Worm (Caenorhabditis elegans) whole organism, mixed stage, embryonic: ENCODE results near the gene R10E11.5.

Experiments used
- M03D4.4 ChIP-seq: sonication (generic microtip); optimal IDR thresholded peaks from 2 replicates; lab custom pipeline; 2017; ENCODE audit warnings: mild to moderate bottlenecking, missing genetic modification characterization, missing compliant biosample characterization
- bed-3 ChIP-seq: fragments of 200-800 bp; sonication (Bioruptor generic); optimal IDR thresholded peaks from 3 replicates; lab custom pipeline; 2018; ENCODE audit warnings: mild to moderate bottlenecking, missing genetic modification characterization, moderate library complexity, missing compliant biosample characterization
- blmp-1 ChIP-seq: fragments of 150-350 bp; optimal IDR thresholded peaks from 2 replicates; lab custom pipeline; 2014; ENCODE audit warnings: missing biosample characterization, missing genetic modification characterization
- ceh-39 ChIP-seq: fragments of 150-350 bp; optimal IDR thresholded peaks from 2 replicates; lab custom pipeline; 2014; ENCODE audit warnings: missing biosample characterization, missing genetic modification characterization
- ceh-43 ChIP-seq: fragments of 200-800 bp; sonication (Bioruptor generic); optimal IDR thresholded peaks from 2 replicates; lab custom pipeline; 2018; ENCODE audit warnings: mild to moderate bottlenecking, missing genetic modification characterization, moderate library complexity, missing compliant biosample characterization
- ceh-83 ChIP-seq: fragments of 200-800 bp; sonication (Bioruptor generic); optimal IDR thresholded peaks from 2 replicates; lab custom pipeline; 2018; ENCODE audit warnings: mild to moderate bottlenecking, missing genetic modification characterization, missing compliant biosample characterization
- ces-1 ChIP-seq: fragments of 150-350 bp; optimal IDR thresholded peaks from 2 replicates; lab custom pipeline; 2014; ENCODE audit warnings: missing biosample characterization, missing genetic modification reagents, missing genetic modification characterization
- cnd-1 ChIP-seq: fragments of 200-800 bp; sonication (Bioruptor generic); optimal IDR thresholded peaks from 2 replicates; lab custom pipeline; 2018; ENCODE audit warnings: mild to moderate bottlenecking, missing genetic modification characterization, missing compliant biosample characterization
- drap-1 ChIP-seq: fragments of 200-800 bp; sonication (Bioruptor generic); optimal IDR thresholded peaks from 3 replicates; lab custom pipeline; 2018; ENCODE audit warnings: mild to moderate bottlenecking, missing genetic modification characterization, missing compliant biosample characterization
- elt-1 ChIP-seq: sonication (generic microtip); optimal IDR thresholded peaks from 2 replicates; lab custom pipeline; 2017; ENCODE audit warnings: missing genetic modification characterization, mild to moderate bottlenecking, missing compliant biosample characterization, antibody characterized with exemption, moderate library complexity, borderline replicate concordance; ENCODE audit not compliant: insufficient read depth
- elt-3 ChIP-seq: fragments of 150-350 bp; optimal IDR thresholded peaks from 2 replicates; lab custom pipeline; 2014; ENCODE audit warnings: missing biosample characterization, missing genetic modification characterization
- flh-1 ChIP-seq: fragments of 200-800 bp; sonication (Bioruptor generic); optimal IDR thresholded peaks from 2 replicates; lab custom pipeline; 2018; ENCODE audit warnings: mild to moderate bottlenecking, missing genetic modification characterization, moderate library complexity, missing compliant biosample characterization
- ham-2 ChIP-seq: fragments of 200-800 bp; sonication (Bioruptor generic); optimal IDR thresholded peaks from 2 replicates; lab custom pipeline; 2018; ENCODE audit warnings: mild to moderate bottlenecking, missing genetic modification characterization, missing compliant biosample characterization
- hlh-1 ChIP-seq: fragments of 150-350 bp; optimal IDR thresholded peaks from 2 replicates; lab custom pipeline; 2014; ENCODE audit warnings: missing biosample characterization, missing genetic modification reagents, missing genetic modification characterization
- lin-13 ChIP-seq: fragments of 150-350 bp; optimal IDR thresholded peaks from 2 replicates; lab custom pipeline; 2014; ENCODE audit warnings: missing biosample characterization, missing genetic modification characterization
- lin-32 ChIP-seq: fragments of 200-800 bp; sonication (Bioruptor generic); optimal IDR thresholded peaks from 2 replicates; lab custom pipeline; 2018; ENCODE audit warnings: mild to moderate bottlenecking, missing genetic modification characterization, missing compliant biosample characterization
- lsy-2 ChIP-seq: fragments of 150-350 bp; optimal IDR thresholded peaks from 2 replicates; lab custom pipeline; 2014; ENCODE audit warnings: missing biosample characterization, missing genetic modification characterization
- mab-5 ChIP-seq: fragments of 150-350 bp; optimal IDR thresholded peaks from 2 replicates; lab custom pipeline; 2014; ENCODE audit warnings: missing biosample characterization, missing genetic modification characterization
- mep-1 ChIP-seq: fragments of 150-350 bp; optimal IDR thresholded peaks from 2 replicates; lab custom pipeline; 2017; ENCODE audit warnings: missing biosample characterization, missing genetic modification reagents, missing genetic modification characterization, inconsistent platforms
- mls-2 ChIP-seq: sonication (generic microtip); optimal IDR thresholded peaks from 2 replicates; lab custom pipeline; 2016; ENCODE audit warnings: mild to moderate bottlenecking, missing genetic modification characterization, moderate library complexity, missing compliant biosample characterization
- nhr-12 ChIP-seq: fragments of 150-350 bp; optimal IDR thresholded peaks from 2 replicates; lab custom pipeline; 2014; ENCODE audit warnings: missing biosample characterization, missing genetic modification characterization
- nhr-2 ChIP-seq: fragments of 150-350 bp; optimal IDR thresholded peaks from 2 replicates; lab custom pipeline; 2014; ENCODE audit warnings: missing biosample characterization, missing genetic modification characterization
- nhr-237 ChIP-seq: fragments of 150-350 bp; optimal IDR thresholded peaks from 2 replicates; lab custom pipeline; 2014; ENCODE audit warnings: missing biosample characterization, missing genetic modification characterization
- nhr-28 ChIP-seq: fragments of 150-350 bp; optimal IDR thresholded peaks from 2 replicates; lab custom pipeline; 2014; ENCODE audit warnings: missing biosample characterization, missing genetic modification characterization
- nhr-76 ChIP-seq: sonication (generic microtip); optimal IDR thresholded peaks from 2 replicates; lab custom pipeline; 2017; ENCODE audit warnings: missing biosample characterization, missing genetic modification characterization
- pha-4 ChIP-seq: fragments of 150-350 bp; optimal IDR thresholded peaks from 2 replicates; lab custom pipeline; 2018; ENCODE audit warnings: missing biosample characterization, missing genetic modification reagents, missing genetic modification characterization
- sem-2 ChIP-seq: fragments of 200-800 bp; sonication (Bioruptor generic); optimal IDR thresholded peaks from 2 replicates; lab custom pipeline; 2018; ENCODE audit warnings: mild to moderate bottlenecking, missing genetic modification characterization, missing compliant biosample characterization
- snpc-4 ChIP-seq: fragments of 150-350 bp; optimal IDR thresholded peaks from 2 replicates; lab custom pipeline; 2014; ENCODE audit warnings: missing biosample characterization, missing genetic modification characterization
- sptf-1 ChIP-seq: sonication (generic microtip); optimal IDR thresholded peaks from 2 replicates; lab custom pipeline; 2017; ENCODE audit warnings: mild to moderate bottlenecking, missing genetic modification characterization, moderate library complexity, missing compliant biosample characterization
- tbx-8 ChIP-seq: fragments of 200-800 bp; sonication (Bioruptor generic); optimal IDR thresholded peaks from 2 replicates; lab custom pipeline; 2018; ENCODE audit warnings: mild to moderate bottlenecking, missing genetic modification characterization, moderate library complexity, missing compliant biosample characterization
- unc-120 ChIP-seq: sonication (generic microtip); optimal IDR thresholded peaks from 2 replicates; lab custom pipeline; 2017; ENCODE audit warnings: missing genetic modification characterization, missing compliant biosample characterization; ENCODE audit not compliant: poor library complexity, severe bottlenecking
- unc-39 ChIP-seq: fragments of 150-350 bp; optimal IDR thresholded peaks from 2 replicates; lab custom pipeline; 2014; ENCODE audit warnings: missing biosample characterization, missing genetic modification characterization
- unc-62 ChIP-seq: fragments of 150-350 bp; optimal IDR thresholded peaks from 2 replicates; lab custom pipeline; 2014; ENCODE audit warnings: missing biosample characterization, missing genetic modification reagents, missing genetic modification characterization
- zip-8 ChIP-seq: fragments of 150-350 bp; optimal IDR thresholded peaks from 2 replicates; lab custom pipeline; 2014; ENCODE audit warnings: missing biosample characterization, missing genetic modification characterization
- ztf-11 ChIP-seq: fragments of 150-350 bp; optimal IDR thresholded peaks from 2 replicates; lab custom pipeline; 2014; ENCODE audit warnings: missing biosample characterization, missing genetic modification characterization

The R10E11.5 gene

DNA sequence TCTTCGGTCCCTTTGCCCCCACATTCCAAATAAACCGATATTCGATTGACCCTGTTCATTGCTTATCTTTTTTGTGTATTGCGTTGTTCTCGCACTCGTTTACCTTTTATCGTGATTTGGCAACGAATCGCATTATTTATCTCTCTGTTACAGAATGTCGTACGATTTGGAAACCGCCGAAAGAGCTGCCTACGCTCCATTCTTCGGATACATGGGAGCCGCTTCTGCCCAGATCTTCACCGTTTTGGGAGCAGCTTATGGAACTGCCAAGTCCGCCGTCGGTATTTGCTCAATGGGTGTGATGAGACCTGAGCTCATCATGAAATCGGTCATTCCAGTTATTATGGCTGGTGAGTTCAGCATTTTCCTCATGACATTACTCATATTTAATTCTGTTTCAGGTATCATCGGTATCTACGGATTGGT, 7.4 kb downstream of the R10E11.5 start, which contains the start of gene vha-2:
Gene vha-2, plus strand, starts transcription at position 154 of the 426 bp plus-strand sequence.
- TF ChIP-seq nhr-28 (tag; lab: Kevin White, UChicago) (no peak), mls-2 (tag; lab: Kevin White, UChicago) (no peak), nhr-237 (tag; lab: Kevin White, UChicago) (no peak)
- TF ChIP-seq, all 35 proteins: peak for 0

DNA sequence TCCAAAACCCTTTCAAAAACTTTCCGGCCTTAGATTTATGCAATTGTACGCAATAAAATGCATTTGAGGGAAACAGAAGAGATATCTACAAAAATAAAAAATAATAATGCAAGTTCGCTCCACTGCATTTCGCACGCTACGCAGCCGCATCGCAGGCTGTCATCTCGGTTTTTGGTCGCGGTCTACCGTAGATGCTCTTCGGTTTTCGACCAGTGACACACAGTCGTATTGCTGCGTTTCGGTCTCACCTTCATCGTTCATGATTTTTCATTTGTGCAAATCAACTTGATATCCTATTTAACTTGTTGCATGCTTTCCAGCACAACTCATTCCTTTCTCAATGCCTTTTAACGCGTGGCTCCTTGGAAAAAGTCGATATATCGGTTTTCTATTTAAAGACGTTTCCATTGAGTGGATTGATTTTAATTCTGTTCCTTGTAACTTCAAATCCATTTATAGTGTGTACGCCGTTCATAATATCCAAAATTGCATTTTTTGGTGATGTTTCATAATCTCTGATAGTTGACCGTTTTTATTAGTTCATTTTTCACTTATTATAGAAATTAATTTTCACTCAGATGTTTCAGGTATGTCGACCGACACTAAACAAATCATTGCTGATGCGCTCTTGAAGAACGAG, 8.7 kb downstream of the R10E11.5 start, which contains the start of gene vha-1:
Gene vha-1, plus strand, starts transcription at position 590 of the 640 bp plus-strand sequence.
- TF ChIP-seq hlh-1 (tag; lab: Kevin White, UChicago) (peak; percentile 32), ces-1 (peak; percentile 45), sem-2 (GFP tag; lab: Kevin White, UChicago) (no peak), flh-1 (GFP tag; lab: Kevin White, UChicago) (no peak), unc-120 (tag; lab: Kevin White, UChicago) (peak; percentile 82), elt-3 (tag; lab: Kevin White, UChicago) (no peak), unc-39 (no peak), lin-13 (tag; lab: Kevin White, UChicago) (peak; percentile 85), mls-2 (tag; lab: Kevin White, UChicago) (no peak), ztf-11 (tag; lab: Kevin White, UChicago) (no peak), pha-4 (peak; percentile 89), tbx-8 (GFP tag; lab: Kevin White, UChicago) (no peak), sptf-1 (no peak), lin-32 (GFP tag; lab: Kevin White, UChicago) (no peak), cnd-1 (no peak), blmp-1 (tag; lab: Kevin White, UChicago) (no peak), nhr-2 (tag; lab: Kevin White, UChicago) (no peak), unc-62 (GFP tag; lab: Kevin White, UChicago) (peak; percentile 60), ceh-83 (GFP tag; lab: Kevin White, UChicago) (no peak), mab-5 (tag; lab: Kevin White, UChicago) (no peak), ham-2 (no peak), M03D4.4 (tag; lab: Kevin White, UChicago) (peak; percentile 34), lsy-2 (tag; lab: Kevin White, UChicago) (peak; percentile 91), elt-1 (tag; lab: Kevin White, UChicago) (no peak), mep-1 (peak; percentile 94), ceh-39 (tag; lab: Kevin White, UChicago) (peak; percentile 86), ceh-43 (GFP tag; lab: Kevin White, UChicago) (no peak), nhr-28 (tag; lab: Kevin White, UChicago) (no peak), zip-8 (tag; lab: Kevin White, UChicago) (no peak), snpc-4 (tag; lab: Kevin White, UChicago) (no peak), nhr-76 (no peak), nhr-237 (tag; lab: Kevin White, UChicago) (peak; percentile 81), bed-3 (GFP tag; lab: Kevin White, UChicago) (no peak), nhr-12 (tag; lab: Kevin White, UChicago) (no peak), drap-1 (GFP tag; lab: Kevin White, UChicago) (peak; percentile 17)

DNA sequence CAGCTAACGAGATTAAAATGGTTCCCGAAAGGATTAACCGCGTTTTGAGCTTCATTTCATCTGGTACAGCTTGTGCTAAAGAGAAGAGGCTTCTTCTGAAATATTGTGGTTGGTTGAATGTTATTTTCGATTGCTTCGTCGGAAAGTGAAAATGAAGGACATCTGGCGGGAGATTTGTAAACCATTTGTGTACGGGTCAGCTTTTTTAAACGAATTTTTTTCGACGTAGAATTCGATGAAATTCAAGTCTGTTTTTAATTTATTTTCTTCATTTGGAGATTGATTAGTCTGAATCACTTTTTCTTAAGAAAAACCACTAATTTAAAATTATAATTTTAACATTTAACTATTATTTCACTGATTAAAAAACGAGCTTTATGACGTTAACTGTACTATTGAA, 9.2 kb downstream of the R10E11.5 start, which contains the start of gene sqv-3:
Gene sqv-3, minus strand, starts transcription at position 101 of the 400 bp plus-strand sequence.
- TF ChIP-seq lin-32 (GFP tag; lab: Kevin White, UChicago) (no peak), ceh-39 (tag; lab: Kevin White, UChicago) (no peak), ces-1 (no peak), zip-8 (tag; lab: Kevin White, UChicago) (no peak)

DNA sequence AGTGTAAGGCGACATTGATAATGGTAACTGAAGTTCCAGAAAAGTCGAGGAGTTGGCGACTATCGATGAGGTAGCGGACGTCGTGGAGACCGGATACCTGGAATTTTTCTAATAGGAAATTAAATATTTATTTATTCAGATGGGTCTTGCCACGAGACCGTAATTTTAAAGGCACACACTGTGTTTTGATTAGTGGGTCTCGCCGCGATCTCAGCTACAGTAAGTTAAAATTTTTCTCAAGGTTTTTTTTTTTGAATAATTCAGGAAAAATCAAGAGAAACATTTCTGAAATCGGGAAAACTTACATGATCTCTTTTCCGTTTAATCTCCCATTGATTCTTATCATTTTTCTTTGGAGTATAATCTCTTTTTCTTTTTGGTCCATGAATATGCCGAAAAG, 10.4 kb downstream of the R10E11.5 start:
- TF ChIP-seq cnd-1 (no peak), mls-2 (tag; lab: Kevin White, UChicago) (no peak), lsy-2 (tag; lab: Kevin White, UChicago) (no peak), hlh-1 (tag; lab: Kevin White, UChicago) (no peak), pha-4 (no peak)
